Worm (Caenorhabditis elegans) whole organism, L4/young adult: ENCODE data around the gene Y56A3A.28.

Source experiments
- W03F9.2 ChIP-seq: fragments of 150-350 bp; optimal IDR thresholded peaks from 2 replicates; lab custom pipeline; 2014; ENCODE audit warnings: missing biosample characterization, missing genetic modification characterization
- dao-5 ChIP-seq: sonication (generic microtip); optimal IDR thresholded peaks from 2 replicates; lab custom pipeline; 2016; ENCODE audit warnings: missing genotype, missing genetic modification characterization, moderate library complexity, missing compliant biosample characterization
- him-1 ChIP-seq: sonication (generic microtip); optimal IDR thresholded peaks from 2 replicates; lab custom pipeline; 2016; ENCODE audit warnings: missing genotype, missing genetic modification reagents, missing genetic modification characterization, missing compliant biosample characterization

DNA sequence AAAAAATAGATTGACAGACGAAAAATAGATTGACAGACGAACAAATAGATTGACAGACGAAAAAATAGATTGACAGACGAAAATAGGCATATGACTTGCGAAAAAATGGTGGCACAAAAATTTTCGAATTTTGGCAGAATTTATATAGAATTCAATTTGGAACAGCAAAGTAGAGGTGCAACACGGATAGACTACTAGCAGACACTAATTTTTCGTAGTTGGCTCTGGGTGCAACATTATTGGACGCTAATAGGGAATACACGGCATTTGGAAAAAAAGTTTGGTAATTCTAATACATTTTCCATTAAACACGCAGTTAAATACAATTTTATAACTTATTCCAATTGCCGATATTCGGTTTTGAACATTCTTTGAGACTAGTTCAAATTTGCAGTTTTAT lies 38.1 kb upstream of the Y56A3A.28 start:
- no peak for TF ChIP-seq W03F9.2 (tag; lab: Kevin White, UChicago)
- no peak for TF ChIP-seq him-1 (tag; lab: Kevin White, UChicago)
- no peak for TF ChIP-seq dao-5 (tag; lab: Kevin White, UChicago)
